Worm (Caenorhabditis elegans) whole organism, L4 larva: ENCODE data around the gene fbxa-220.

Source experiments
- F37D6.2 ChIP-seq: sonication (generic microtip); optimal IDR thresholded peaks from 2 replicates; lab custom pipeline; 2016; ENCODE audit warnings: mild to moderate bottlenecking, missing genetic modification characterization, missing compliant biosample characterization
- R02D3.7 ChIP-seq: fragments of 150-350 bp; sonication (generic microtip); optimal IDR thresholded peaks from 3 replicates; lab custom pipeline; 2014; ENCODE audit warnings: missing biosample characterization, missing genetic modification characterization
- Y5F2A.4 ChIP-seq: fragments of 200-800 bp; sonication (Bioruptor generic); optimal IDR thresholded peaks from 2 replicates; lab custom pipeline; 2018; ENCODE audit warnings: mild to moderate bottlenecking, missing genetic modification characterization, missing compliant biosample characterization
- ama-1 ChIP-seq: fragments of 150-350 bp; optimal IDR thresholded peaks from 2 replicates; lab custom pipeline; 2014; ENCODE audit warnings: inconsistent platforms, mixed read lengths
- ceh-44 ChIP-seq: fragments of 200-800 bp; sonication (Bioruptor generic); IDR thresholded peaks from 2 replicates; pipeline ENCODE4 v1.3.6; 2022; ENCODE audit warnings: missing genetic modification reagents, missing genetic modification characterization, missing compliant biosample characterization
- ctbp-1 ChIP-seq: fragments of 200-800 bp; sonication (Bioruptor generic); IDR thresholded peaks from 2 replicates; pipeline ENCODE4 v1.3.6; 2022; ENCODE audit warnings: missing genetic modification reagents, missing genetic modification characterization, missing compliant biosample characterization
- daf-16 ChIP-seq, 3 experiments: sonication (generic microtip); optimal IDR thresholded peaks; 2 replicates each; lab custom pipeline; 2016 to 2017; ENCODE audit warnings: missing genetic modification characterization in 3 of 3, missing genetic modification reagents in 3 of 3, mild to moderate bottlenecking in 2 of 3, missing compliant biosample characterization in 2 of 3, missing biosample characterization in 1 of 3, moderate library complexity in 1 of 3
- daf-8 ChIP-seq: fragments of 200-800 bp; sonication (Bioruptor generic); IDR thresholded peaks from 2 replicates; pipeline ENCODE4 v1.3.6; 2022; ENCODE audit warnings: missing genetic modification characterization, missing compliant biosample characterization
- dmd-6 ChIP-seq: fragments of 200-800 bp; sonication (Bioruptor generic); IDR thresholded peaks from 2 replicates; pipeline ENCODE4 v1.3.6; 2022; ENCODE audit warnings: missing genetic modification reagents, missing genetic modification characterization, missing compliant biosample characterization
- dpl-1 ChIP-seq: fragments of 150-350 bp; optimal IDR thresholded peaks from 2 replicates; lab custom pipeline; 2014; ENCODE audit warnings: missing biosample characterization, missing genetic modification reagents, missing genetic modification characterization
- dve-1 ChIP-seq: sonication (generic microtip); optimal IDR thresholded peaks from 2 replicates; lab custom pipeline; 2017; ENCODE audit warnings: antibody characterized with exemption, mild to moderate bottlenecking, missing genetic modification characterization, missing compliant biosample characterization; ENCODE audit not compliant: insufficient read depth
- gei-8 ChIP-seq: fragments of 200-800 bp; sonication (Bioruptor generic); optimal IDR thresholded peaks from 2 replicates; lab custom pipeline; 2018; ENCODE audit warnings: mild to moderate bottlenecking, missing genetic modification characterization, missing compliant biosample characterization
- hif-1 ChIP-seq, 2 experiments: sonication (generic microtip); optimal IDR thresholded peaks; 2 replicates each; lab custom pipeline; 2016 to 2017; ENCODE audit warnings: missing compliant biosample characterization in 2 of 2, missing genetic modification characterization in 2 of 2, missing genetic modification reagents in 2 of 2, missing genotype in 2 of 2, mild to moderate bottlenecking in 1 of 2
- hlh-11 ChIP-seq: fragments of 200-800 bp; sonication (Bioruptor generic); optimal IDR thresholded peaks from 2 replicates; lab custom pipeline; 2018; ENCODE audit warnings: mild to moderate bottlenecking, missing genetic modification characterization, missing compliant biosample characterization
- hlh-30 ChIP-seq: sonication (generic microtip); optimal IDR thresholded peaks from 2 replicates; lab custom pipeline; 2017; ENCODE audit warnings: antibody characterized with exemption, mild to moderate bottlenecking, missing genetic modification characterization, missing compliant biosample characterization; ENCODE audit not compliant: insufficient read depth
- hmg-1.1 ChIP-seq: fragments of 200-800 bp; sonication (Bioruptor generic); IDR thresholded peaks from 2 replicates; pipeline ENCODE4 v1.3.6; 2022; ENCODE audit warnings: missing genetic modification reagents, missing genetic modification characterization, missing compliant biosample characterization
- jun-1 ChIP-seq: fragments of 150-350 bp; optimal IDR thresholded peaks from 2 replicates; lab custom pipeline; 2014; ENCODE audit warnings: missing biosample characterization, missing genetic modification reagents, missing genetic modification characterization
- lin-1 ChIP-seq: fragments of 200-800 bp; sonication (Bioruptor generic); IDR thresholded peaks from 2 replicates; pipeline ENCODE4 v1.3.6; 2022; ENCODE audit warnings: missing genetic modification reagents, missing genetic modification characterization, missing compliant biosample characterization
- lir-3 ChIP-seq: sonication (generic microtip); optimal IDR thresholded peaks from 2 replicates; lab custom pipeline; 2016; ENCODE audit warnings: mild to moderate bottlenecking, missing genetic modification characterization, missing compliant biosample characterization
- lsy-2 ChIP-seq, 2 experiments: fragments of 150-350 bp in 1 of 2; sonication (generic microtip) in 1 of 2; optimal IDR thresholded peaks; 2 replicates each; lab custom pipeline; 2014 to 2017; ENCODE audit warnings: missing biosample characterization in 2 of 2, missing genetic modification characterization in 2 of 2
- mdl-1 ChIP-seq, 2 experiments: fragments of 150-350 bp in 1 of 2; sonication (generic microtip) in 1 of 2; optimal IDR thresholded peaks; 2 replicates each; lab custom pipeline; 2014 to 2017; ENCODE audit warnings: missing biosample characterization in 2 of 2, missing genetic modification characterization in 2 of 2
- mep-1 ChIP-seq: fragments of 150-350 bp; sonication (generic microtip); optimal IDR thresholded peaks from 3 replicates; lab custom pipeline; 2014; ENCODE audit warnings: missing biosample characterization, missing genetic modification characterization
- nhr-11 ChIP-seq: fragments of 150-350 bp; optimal IDR thresholded peaks from 2 replicates; lab custom pipeline; 2014; ENCODE audit warnings: missing biosample characterization, missing genetic modification characterization
- nhr-28 ChIP-seq: fragments of 150-350 bp; optimal IDR thresholded peaks from 2 replicates; lab custom pipeline; 2014; ENCODE audit warnings: missing biosample characterization, missing genetic modification characterization
- nhr-6 ChIP-seq: fragments of 150-350 bp; optimal IDR thresholded peaks from 2 replicates; lab custom pipeline; 2014; ENCODE audit warnings: missing biosample characterization, missing genetic modification characterization
- nhr-77 ChIP-seq: fragments of 150-350 bp; optimal IDR thresholded peaks from 2 replicates; lab custom pipeline; 2014; ENCODE audit warnings: missing biosample characterization, missing genetic modification characterization
- pha-4 ChIP-seq, 2 experiments: fragments of 150-350 bp in 1 of 2; fragments of 200-800 bp in 1 of 2; sonication (Bioruptor generic) in 1 of 2; IDR thresholded peaks in 1 of 2; optimal IDR thresholded peaks in 1 of 2; 2 replicates each; pipeline versions ENCODE4 v1.3.6 to Lab custom; 2014 to 2022; ENCODE audit warnings: missing genetic modification characterization in 2 of 2, missing genetic modification reagents in 2 of 2, missing biosample characterization in 1 of 2, missing compliant biosample characterization in 1 of 2
- php-3 ChIP-seq: fragments of 200-800 bp; sonication (Bioruptor generic); IDR thresholded peaks from 2 replicates; pipeline ENCODE4 v1.3.6; 2022; ENCODE audit warnings: missing genetic modification reagents, missing genetic modification characterization, missing compliant biosample characterization
- rbr-2 ChIP-seq: sonication (generic microtip); optimal IDR thresholded peaks from 2 replicates; lab custom pipeline; 2016; ENCODE audit warnings: missing genotype, missing genetic modification characterization, missing compliant biosample characterization
- sdz-12 ChIP-seq: fragments of 200-800 bp; sonication (Bioruptor generic); optimal IDR thresholded peaks from 2 replicates; lab custom pipeline; 2018; ENCODE audit warnings: mild to moderate bottlenecking, missing genetic modification characterization, missing compliant biosample characterization
- set-16 ChIP-seq: fragments of 200-800 bp; sonication (Bioruptor generic); IDR thresholded peaks from 2 replicates; pipeline ENCODE4 v1.3.6; 2022; ENCODE audit warnings: missing genetic modification reagents, missing genetic modification characterization, missing compliant biosample characterization
- skn-1 ChIP-seq: fragments of 150-350 bp; optimal IDR thresholded peaks from 2 replicates; lab custom pipeline; 2014; ENCODE audit warnings: missing biosample characterization, missing genetic modification characterization
- snpc-4 ChIP-seq: fragments of 150-350 bp; optimal IDR thresholded peaks from 2 replicates; lab custom pipeline; 2014; ENCODE audit warnings: missing biosample characterization, missing genetic modification characterization
- spr-1 ChIP-seq: sonication (generic microtip); optimal IDR thresholded peaks from 2 replicates; lab custom pipeline; 2016; ENCODE audit warnings: mild to moderate bottlenecking, missing genetic modification characterization, missing compliant biosample characterization
- tra-1 ChIP-seq: fragments of 200-800 bp; sonication (Bioruptor generic); IDR thresholded peaks from 2 replicates; pipeline ENCODE4 v1.3.6; 2022; ENCODE audit warnings: missing genetic modification reagents, missing genetic modification characterization, missing compliant biosample characterization
- unc-130 ChIP-seq: sonication (generic microtip); optimal IDR thresholded peaks from 2 replicates; lab custom pipeline; 2016; ENCODE audit warnings: missing genetic modification reagents, missing genetic modification characterization, missing compliant biosample characterization
- unc-62 ChIP-seq, 3 experiments: fragments of 150-350 bp in 1 of 3; sonication (generic microtip); optimal IDR thresholded peaks in 2 of 3; peaks in 1 of 3; 1 replicate in 1 of 3; 2 replicates in 2 of 3; lab custom pipeline; 2014 to 2017; ENCODE audit warnings: missing biosample characterization in 3 of 3, missing genetic modification characterization in 3 of 3, missing genetic modification reagents in 3 of 3, missing genotype in 1 of 3
- vab-7 ChIP-seq: fragments of 200-800 bp; sonication (Bioruptor generic); IDR thresholded peaks from 2 replicates; pipeline ENCODE4 v1.3.6; 2022; ENCODE audit warnings: missing genetic modification reagents, missing genetic modification characterization, missing compliant biosample characterization
- zag-1 ChIP-seq: fragments of 150-350 bp; optimal IDR thresholded peaks from 2 replicates; lab custom pipeline; 2014; ENCODE audit warnings: missing biosample characterization, missing genetic modification characterization
- zfp-3 ChIP-seq: fragments of 200-800 bp; sonication (Bioruptor generic); conservative IDR thresholded peaks from 2 replicates; pipeline ENCODE4 v1.3.6; 2022; ENCODE audit warnings: missing genetic modification reagents, missing genetic modification characterization, missing compliant biosample characterization

fbxa-220 gene

DNA sequence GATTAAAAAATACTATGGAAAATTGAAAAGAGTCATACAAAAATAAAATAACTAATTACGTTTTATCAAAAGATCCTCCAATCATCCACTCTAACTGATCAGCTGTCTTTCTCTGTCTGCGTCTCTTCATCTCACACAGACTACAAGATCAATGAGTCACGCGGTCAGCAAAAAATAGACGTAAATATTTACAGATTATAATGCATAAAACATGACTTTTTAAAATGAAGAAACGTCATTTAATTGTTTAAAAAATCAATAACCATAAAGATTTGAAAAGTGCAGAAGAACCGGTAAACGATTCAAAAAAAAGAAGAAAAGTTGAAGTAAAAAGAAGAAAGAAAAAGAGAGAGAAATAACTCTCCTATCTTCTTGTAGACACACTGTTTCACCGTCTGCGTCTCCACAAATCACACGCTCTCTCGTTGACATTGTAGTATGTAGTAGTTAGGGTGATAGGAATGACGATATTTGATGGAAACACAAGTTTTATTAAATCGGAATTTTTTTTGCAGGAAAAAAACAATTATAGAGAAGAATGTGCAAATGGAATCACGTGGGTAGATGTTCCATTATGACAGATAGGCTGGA, 39.1 kb downstream of the fbxa-220 start:
- TF ChIP-seq pha-4 (GFP tag; IDR thresholded peaks at IDR 0.05; lab: Robert Waterston, UW), result 0 out of 2 replicates have a peak, but pooled peaks have one; percentile 27
- TF ChIP-seq pha-4 (tag; optimal IDR thresholded peaks at IDR 0.05; lab: Kevin White, UChicago), result peak; percentile 82
- TF ChIP-seq lir-3, result no peak
- TF ChIP-seq hmg-1.1, result no peak
- TF ChIP-seq nhr-77 (tag; lab: Kevin White, UChicago), result no peak
- TF ChIP-seq mdl-1 (tag; optimal IDR thresholded peaks at IDR 0.05; lab: Kevin White, UChicago), result no peak
- TF ChIP-seq F37D6.2 (tag; lab: Kevin White, UChicago), result no peak
- TF ChIP-seq dmd-6 (GFP tag; lab: Robert Waterston, UW), result peak; percentile 20; the same call in 1 of the 2 replicates
- TF ChIP-seq gei-8 (GFP tag; lab: Kevin White, UChicago), result no peak
- no peak for TF ChIP-seq snpc-4 (tag; lab: Kevin White, UChicago)
- no peak for TF ChIP-seq ceh-44 (GFP tag; lab: Robert Waterston, UW)
- TF ChIP-seq nhr-28 (tag; lab: Kevin White, UChicago), result peak; percentile 98
- TF ChIP-seq rbr-2 (tag; lab: Kevin White, UChicago), result no peak
- no peak for TF ChIP-seq R02D3.7 (tag; lab: Kevin White, UChicago)
- TF ChIP-seq jun-1 (tag; lab: Kevin White, UChicago), result no peak
- TF ChIP-seq hlh-11, result peak; percentile 85
- TF ChIP-seq vab-7 (GFP tag; lab: Robert Waterston, UW), result no peak
- TF ChIP-seq unc-62 (GFP tag; optimal IDR thresholded peaks at IDR 0.05 in 1 of 2; lab: Kevin White, UChicago), result peak in 1 of 2 experiments; percentile 81
- no peak for TF ChIP-seq unc-62 (tag; optimal IDR thresholded peaks at IDR 0.05; lab: Kevin White, UChicago)
- no peak for TF ChIP-seq daf-8
- no peak for TF ChIP-seq hif-1 (tag; optimal IDR thresholded peaks at IDR 0.05; lab: Kevin White, UChicago)
- TF ChIP-seq dve-1 (tag; lab: Kevin White, UChicago), result peak; percentile 69
- peak; percentile 12 for TF ChIP-seq nhr-11
- TF ChIP-seq ctbp-1 (GFP tag; lab: Robert Waterston, UW), result no peak
- no peak for TF ChIP-seq set-16 (GFP tag; lab: Robert Waterston, UW)
- TF ChIP-seq Y5F2A.4, result no peak
- TF ChIP-seq ama-1 (lab: Kevin White, UChicago), result no peak
- no peak for TF ChIP-seq tra-1 (GFP tag; lab: Robert Waterston, UW)
- no peak for TF ChIP-seq skn-1
- peak in 1 of 2 experiments; percentile 4 for TF ChIP-seq daf-16 (GFP tag; optimal IDR thresholded peaks at IDR 0.05; lab: Kevin White, UChicago)
- peak; percentile 94 for TF ChIP-seq daf-16 (tag; optimal IDR thresholded peaks at IDR 0.05; lab: Kevin White, UChicago)
- TF ChIP-seq spr-1 (tag; lab: Kevin White, UChicago), result no peak
- TF ChIP-seq zag-1 (tag; lab: Kevin White, UChicago), result no peak
- no peak for TF ChIP-seq dpl-1
- peak in 1 of 2 experiments; percentile 24 for TF ChIP-seq lsy-2 (tag; optimal IDR thresholded peaks at IDR 0.05; lab: Kevin White, UChicago)
- no peak for TF ChIP-seq sdz-12 (GFP tag; lab: Kevin White, UChicago)
- peak; percentile 83 for TF ChIP-seq hlh-30 (tag; lab: Kevin White, UChicago)
- peak; percentile 41 for TF ChIP-seq nhr-6
- TF ChIP-seq lin-1 (GFP tag; lab: Robert Waterston, UW), result no peak
- TF ChIP-seq php-3 (GFP tag; lab: Robert Waterston, UW), result no peak
- no peak for TF ChIP-seq unc-130 (GFP tag; lab: Kevin White, UChicago)
- TF ChIP-seq zfp-3 (GFP tag; lab: Robert Waterston, UW), result no peak
- TF ChIP-seq mep-1 (tag; lab: Kevin White, UChicago), result peak; percentile 17
